Worm (Caenorhabditis elegans) whole organism, young adult: ENCODE data around the gene srh-274.

Experiments
- ceh-91 ChIP-seq: fragments of 200-800 bp; sonication (Bioruptor generic); IDR thresholded peaks from 2 replicates; pipeline ENCODE4 v1.3.6; 2022; ENCODE audit warnings: missing genetic modification reagents, missing genetic modification characterization, missing compliant biosample characterization
- nhr-80 ChIP-seq: sonication (generic microtip); optimal IDR thresholded peaks from 2 replicates; lab custom pipeline; 2016; ENCODE audit warnings: missing genetic modification characterization, missing compliant biosample characterization
- pha-4 ChIP-seq: fragments of 150-350 bp; sonication (generic microtip); optimal IDR thresholded peaks from 2 replicates; lab custom pipeline; 2014; ENCODE audit warnings: missing biosample characterization, missing genetic modification reagents, missing genetic modification characterization

srh-274 gene

ce11 chrII:1026670-1027069, 43.7 kb downstream of the srh-274 start, which contains the start of gene M01D1.12:
Gene M01D1.12 (plus strand): TSS chrII:1026970.
- TF ChIP-seq pha-4 (tag; lab: Kevin White, UChicago) = no peak

ce11 chrII:1028602-1029001, 45.7 kb downstream of the srh-274 start, which contains the start of gene math-34:
Gene math-34 (plus strand): TSS chrII:1028972.
- TF ChIP-seq ceh-91 (GFP tag; lab: Robert Waterston, UW) (no peak), nhr-80 (tag; lab: Kevin White, UChicago) (peak; percentile 58)
